Worm (Caenorhabditis elegans) whole organism, L4 larva: Measurements from ENCODE around the gene W05H9.4.
A peak's percentile ranks its signal among the peaks of the same experiment; 100 is the strongest.

ENCODE experiments used
- F10B5.3 ChIP-seq: sonication (generic microtip); optimal IDR thresholded peaks from 2 replicates; lab custom pipeline; 2016; ENCODE audit warnings: mild to moderate bottlenecking, missing genetic modification characterization, missing compliant biosample characterization
- F44E2.7 ChIP-seq: fragments of 200-800 bp; sonication (Bioruptor generic); IDR thresholded peaks from 2 replicates; pipeline ENCODE4 v2.1.2; 2022; ENCODE audit warnings: missing genetic modification characterization, missing compliant biosample characterization
- T26A8.4 ChIP-seq: fragments of 200-800 bp; sonication (Bioruptor generic); IDR thresholded peaks from 2 replicates; pipeline ENCODE4 v1.3.6; 2022; ENCODE audit warnings: missing genetic modification characterization, missing compliant biosample characterization
- Y5F2A.4 ChIP-seq: fragments of 200-800 bp; sonication (Bioruptor generic); optimal IDR thresholded peaks from 2 replicates; lab custom pipeline; 2018; ENCODE audit warnings: mild to moderate bottlenecking, missing genetic modification characterization, missing compliant biosample characterization
- ZK337.2 ChIP-seq: fragments of 200-800 bp; sonication (Bioruptor generic); IDR thresholded peaks from 2 replicates; pipeline ENCODE4 v1.3.6; 2022; ENCODE audit warnings: missing genetic modification reagents, missing genetic modification characterization, missing compliant biosample characterization
- aha-1 ChIP-seq: fragments of 150-350 bp; peaks from one replicate; lab custom pipeline; 2014; ENCODE audit warnings: missing biosample characterization, missing genetic modification characterization
- aly-2 ChIP-seq: sonication (generic microtip); optimal IDR thresholded peaks from 2 replicates; lab custom pipeline; 2018; ENCODE audit warnings: missing biosample characterization, missing genetic modification characterization
- ama-1 ChIP-seq: fragments of 150-350 bp; optimal IDR thresholded peaks from 2 replicates; lab custom pipeline; 2014; ENCODE audit warnings: inconsistent platforms, mixed read lengths
- attf-4 ChIP-seq: sonication (generic microtip); optimal IDR thresholded peaks from 3 replicates; lab custom pipeline; 2017; ENCODE audit warnings: missing biosample characterization, missing genetic modification characterization
- ceh-20 ChIP-seq: fragments of 200-800 bp; sonication (Bioruptor generic); IDR thresholded peaks from 2 replicates; pipeline ENCODE4 v1.3.6; 2022; ENCODE audit warnings: missing genetic modification reagents, missing genetic modification characterization, missing compliant biosample characterization
- ceh-32 ChIP-seq: sonication (generic microtip); optimal IDR thresholded peaks from 2 replicates; lab custom pipeline; 2016; ENCODE audit warnings: mild to moderate bottlenecking, missing genetic modification characterization, missing compliant biosample characterization; ENCODE audit not compliant: poor library complexity
- ceh-44 ChIP-seq: fragments of 200-800 bp; sonication (Bioruptor generic); IDR thresholded peaks from 2 replicates; pipeline ENCODE4 v1.3.6; 2022; ENCODE audit warnings: missing genetic modification reagents, missing genetic modification characterization, missing compliant biosample characterization
- ceh-62 ChIP-seq: sonication (generic microtip); optimal IDR thresholded peaks from 2 replicates; lab custom pipeline; 2017; ENCODE audit warnings: missing biosample characterization, missing genetic modification characterization
- ces-1 ChIP-seq: fragments of 150-350 bp; sonication (generic microtip); optimal IDR thresholded peaks from 4 replicates; lab custom pipeline; 2014; ENCODE audit warnings: missing biosample characterization, missing genetic modification reagents, missing genetic modification characterization
- cey-2 ChIP-seq: sonication (generic microtip); optimal IDR thresholded peaks from 3 replicates; lab custom pipeline; 2017; ENCODE audit warnings: missing genetic modification characterization, mild to moderate bottlenecking, missing compliant biosample characterization, antibody characterized with exemption, borderline replicate concordance; ENCODE audit not compliant: insufficient read depth
- daf-12 ChIP-seq: fragments of 150-350 bp; optimal IDR thresholded peaks from 2 replicates; lab custom pipeline; 2014; ENCODE audit warnings: missing biosample characterization, missing genetic modification reagents, missing genetic modification characterization
- daf-16 ChIP-seq, 3 experiments: sonication (generic microtip); optimal IDR thresholded peaks; 2 replicates each; lab custom pipeline; 2016 to 2017; ENCODE audit warnings: missing genetic modification characterization in 3 of 3, missing genetic modification reagents in 3 of 3, mild to moderate bottlenecking in 2 of 3, missing compliant biosample characterization in 2 of 3, missing biosample characterization in 1 of 3, moderate library complexity in 1 of 3
- dmd-6 ChIP-seq: fragments of 200-800 bp; sonication (Bioruptor generic); IDR thresholded peaks from 2 replicates; pipeline ENCODE4 v1.3.6; 2022; ENCODE audit warnings: missing genetic modification reagents, missing genetic modification characterization, missing compliant biosample characterization
- dpl-1 ChIP-seq: fragments of 150-350 bp; optimal IDR thresholded peaks from 2 replicates; lab custom pipeline; 2014; ENCODE audit warnings: missing biosample characterization, missing genetic modification reagents, missing genetic modification characterization
- hmg-1.1 ChIP-seq: fragments of 200-800 bp; sonication (Bioruptor generic); IDR thresholded peaks from 2 replicates; pipeline ENCODE4 v1.3.6; 2022; ENCODE audit warnings: missing genetic modification reagents, missing genetic modification characterization, missing compliant biosample characterization
- jun-1 ChIP-seq: fragments of 150-350 bp; optimal IDR thresholded peaks from 2 replicates; lab custom pipeline; 2014; ENCODE audit warnings: missing biosample characterization, missing genetic modification reagents, missing genetic modification characterization
- lin-29 ChIP-seq: fragments of 200-800 bp; sonication (Bioruptor generic); IDR thresholded peaks from 2 replicates; pipeline ENCODE4 v1.3.6; 2022; ENCODE audit warnings: missing genetic modification reagents, missing genetic modification characterization, missing compliant biosample characterization
- lin-39 ChIP-seq: fragments of 150-350 bp; optimal IDR thresholded peaks from 2 replicates; lab custom pipeline; 2014; ENCODE audit warnings: missing biosample characterization, missing genetic modification reagents, missing genetic modification characterization
- lir-3 ChIP-seq: sonication (generic microtip); optimal IDR thresholded peaks from 2 replicates; lab custom pipeline; 2016; ENCODE audit warnings: mild to moderate bottlenecking, missing genetic modification characterization, missing compliant biosample characterization
- madf-5 ChIP-seq, 2 experiments: fragments of 200-800 bp; sonication (Bioruptor generic); IDR thresholded peaks; 2 replicates each; pipeline ENCODE4 v1.3.6; 2022; ENCODE audit warnings: missing compliant biosample characterization in 2 of 2, missing genetic modification characterization in 2 of 2
- madf-9 ChIP-seq: fragments of 200-800 bp; sonication (Bioruptor generic); conservative IDR thresholded peaks from 2 replicates; pipeline ENCODE4 v1.3.6; 2022; ENCODE audit warnings: missing genetic modification reagents, missing genetic modification characterization, missing compliant biosample characterization
- mdl-1 ChIP-seq, 2 experiments: fragments of 150-350 bp in 1 of 2; sonication (generic microtip) in 1 of 2; optimal IDR thresholded peaks; 2 replicates each; lab custom pipeline; 2014 to 2017; ENCODE audit warnings: missing biosample characterization in 2 of 2, missing genetic modification characterization in 2 of 2
- mdt-29 ChIP-seq: fragments of 200-800 bp; sonication (Bioruptor generic); IDR thresholded peaks from 2 replicates; pipeline ENCODE4 v1.3.6; 2022; ENCODE audit warnings: missing genetic modification reagents, missing genetic modification characterization, missing compliant biosample characterization
- mep-1 ChIP-seq: fragments of 150-350 bp; sonication (generic microtip); optimal IDR thresholded peaks from 3 replicates; lab custom pipeline; 2014; ENCODE audit warnings: missing biosample characterization, missing genetic modification characterization
- mes-2 ChIP-seq: sonication (generic microtip); optimal IDR thresholded peaks from 2 replicates; lab custom pipeline; 2016; ENCODE audit warnings: missing genotype, mild to moderate bottlenecking, missing genetic modification characterization, missing compliant biosample characterization; ENCODE audit not compliant: poor library complexity, severe bottlenecking
- mxl-2 ChIP-seq: fragments of 200-800 bp; sonication (Bioruptor generic); conservative IDR thresholded peaks from 2 replicates; pipeline ENCODE4 v1.3.6; 2022; ENCODE audit warnings: missing genetic modification reagents, missing genetic modification characterization, missing compliant biosample characterization
- mxl-3 ChIP-seq: fragments of 200-800 bp; sonication (Bioruptor generic); optimal IDR thresholded peaks from 2 replicates; lab custom pipeline; 2018; ENCODE audit warnings: mild to moderate bottlenecking, missing genetic modification characterization, missing compliant biosample characterization
- nhr-111 ChIP-seq: fragments of 200-800 bp; sonication (Bioruptor generic); optimal IDR thresholded peaks from 2 replicates; lab custom pipeline; 2018; ENCODE audit warnings: mild to moderate bottlenecking, missing genetic modification characterization, missing compliant biosample characterization
- nhr-41 ChIP-seq: fragments of 200-800 bp; sonication (Bioruptor generic); IDR thresholded peaks from 2 replicates; pipeline ENCODE4 v1.3.6; 2022; ENCODE audit warnings: missing genetic modification reagents, missing genetic modification characterization, missing compliant biosample characterization
- nhr-76 ChIP-seq: fragments of 150-350 bp; optimal IDR thresholded peaks from 2 replicates; lab custom pipeline; 2014; ENCODE audit warnings: missing biosample characterization, missing genetic modification characterization
- nhr-77 ChIP-seq: fragments of 150-350 bp; optimal IDR thresholded peaks from 2 replicates; lab custom pipeline; 2014; ENCODE audit warnings: missing biosample characterization, missing genetic modification characterization
- php-3 ChIP-seq: fragments of 200-800 bp; sonication (Bioruptor generic); IDR thresholded peaks from 2 replicates; pipeline ENCODE4 v1.3.6; 2022; ENCODE audit warnings: missing genetic modification reagents, missing genetic modification characterization, missing compliant biosample characterization
- pqm-1 ChIP-seq: sonication (generic microtip); optimal IDR thresholded peaks from 2 replicates; lab custom pipeline; 2017; ENCODE audit warnings: missing biosample characterization, missing genetic modification characterization
- rbr-2 ChIP-seq: sonication (generic microtip); optimal IDR thresholded peaks from 2 replicates; lab custom pipeline; 2016; ENCODE audit warnings: missing genotype, missing genetic modification characterization, missing compliant biosample characterization
- saeg-2 ChIP-seq: fragments of 200-800 bp; sonication (Bioruptor generic); IDR thresholded peaks from 2 replicates; pipeline ENCODE4 v1.3.6; 2022; ENCODE audit warnings: missing genetic modification reagents, missing genetic modification characterization, missing compliant biosample characterization
- sdz-12 ChIP-seq: fragments of 200-800 bp; sonication (Bioruptor generic); optimal IDR thresholded peaks from 2 replicates; lab custom pipeline; 2018; ENCODE audit warnings: mild to moderate bottlenecking, missing genetic modification characterization, missing compliant biosample characterization
- set-16 ChIP-seq: fragments of 200-800 bp; sonication (Bioruptor generic); IDR thresholded peaks from 2 replicates; pipeline ENCODE4 v1.3.6; 2022; ENCODE audit warnings: missing genetic modification reagents, missing genetic modification characterization, missing compliant biosample characterization
- skn-1 ChIP-seq: fragments of 150-350 bp; optimal IDR thresholded peaks from 2 replicates; lab custom pipeline; 2014; ENCODE audit warnings: missing biosample characterization, missing genetic modification characterization
- snpc-4 ChIP-seq: fragments of 150-350 bp; optimal IDR thresholded peaks from 2 replicates; lab custom pipeline; 2014; ENCODE audit warnings: missing biosample characterization, missing genetic modification characterization
- spr-1 ChIP-seq: sonication (generic microtip); optimal IDR thresholded peaks from 2 replicates; lab custom pipeline; 2016; ENCODE audit warnings: mild to moderate bottlenecking, missing genetic modification characterization, missing compliant biosample characterization
- unc-62 ChIP-seq, 3 experiments: fragments of 150-350 bp in 1 of 3; sonication (generic microtip); optimal IDR thresholded peaks in 2 of 3; peaks in 1 of 3; 1 replicate in 1 of 3; 2 replicates in 2 of 3; lab custom pipeline; 2014 to 2017; ENCODE audit warnings: missing biosample characterization in 3 of 3, missing genetic modification characterization in 3 of 3, missing genetic modification reagents in 3 of 3, missing genotype in 1 of 3
- vab-7 ChIP-seq: fragments of 200-800 bp; sonication (Bioruptor generic); IDR thresholded peaks from 2 replicates; pipeline ENCODE4 v1.3.6; 2022; ENCODE audit warnings: missing genetic modification reagents, missing genetic modification characterization, missing compliant biosample characterization
- zip-11 ChIP-seq: fragments of 200-800 bp; sonication (Bioruptor generic); IDR thresholded peaks from 2 replicates; pipeline ENCODE4 v1.3.6; 2022; ENCODE audit warnings: missing genetic modification characterization, missing compliant biosample characterization
- ztf-11 ChIP-seq: fragments of 150-350 bp; optimal IDR thresholded peaks from 2 replicates; lab custom pipeline; 2014; ENCODE audit warnings: missing biosample characterization, missing genetic modification characterization
- ztf-7 ChIP-seq: fragments of 150-350 bp; optimal IDR thresholded peaks from 2 replicates; lab custom pipeline; 2014; ENCODE audit warnings: missing biosample characterization, missing genetic modification characterization

Gene W05H9.4

DNA sequence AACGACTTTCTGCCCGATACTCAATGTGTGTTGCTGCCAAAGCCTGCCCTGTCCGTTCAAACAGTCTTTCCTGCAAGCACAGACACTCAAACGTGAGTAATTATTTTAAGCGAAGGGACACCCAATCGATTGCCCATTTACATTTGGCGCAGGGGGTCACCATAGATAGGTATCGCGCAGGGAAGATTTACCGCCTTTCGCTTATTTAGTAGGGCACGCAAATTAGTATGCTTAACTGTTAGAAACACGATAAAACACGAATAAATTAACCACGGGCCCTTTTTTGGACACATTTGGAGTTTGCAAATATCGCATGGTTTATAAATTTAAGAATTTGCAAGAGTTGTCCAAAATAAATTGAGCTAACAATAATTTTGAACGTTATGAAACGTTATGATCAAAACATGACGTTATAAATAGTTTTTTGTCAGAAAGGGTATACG lies 33.0 kb downstream of the W05H9.4 start (continued):
- TF ChIP-seq hmg-1.1 (peak; percentile 100), ceh-62 (tag; lab: Kevin White, UChicago) (no peak), daf-16 (GFP tag; optimal IDR thresholded peaks at IDR 0.05; lab: Kevin White, UChicago) (peak; percentile 97 to 98), daf-16 (tag; optimal IDR thresholded peaks at IDR 0.05; lab: Kevin White, UChicago) (peak; percentile 96), attf-4 (tag; lab: Kevin White, UChicago) (peak; percentile 77), ama-1 (lab: Kevin White, UChicago) (no peak), rbr-2 (tag; lab: Kevin White, UChicago) (peak; percentile 99), ztf-11 (tag; lab: Kevin White, UChicago) (peak; percentile 96), cey-2 (tag; lab: Kevin White, UChicago) (peak; percentile 56), daf-12 (tag; lab: Kevin White, UChicago) (peak; percentile 28), Y5F2A.4 (GFP tag; lab: Kevin White, UChicago) (peak; percentile 96), spr-1 (tag; lab: Kevin White, UChicago) (peak; percentile 98), vab-7 (GFP tag; lab: Robert Waterston, UW) (peak; percentile 98), skn-1 (peak; percentile 72), aha-1 (peak; percentile 100), lin-29 (peak; percentile 97), F44E2.7 (GFP tag; lab: Robert Waterston, UW) (peak; percentile 92), mxl-3 (GFP tag; lab: Kevin White, UChicago) (peak; percentile 97), lir-3 (tag; lab: Kevin White, UChicago) (peak; percentile 95), ces-1 (GFP tag; lab: Kevin White, UChicago) (peak; percentile 97), nhr-41 (GFP tag; lab: Robert Waterston, UW) (peak; percentile 91), mdt-29 (GFP tag; lab: Robert Waterston, UW) (peak; percentile 96), sdz-12 (GFP tag; lab: Kevin White, UChicago) (peak; percentile 85), lin-39 (tag; lab: Kevin White, UChicago) (peak; percentile 84), nhr-111 (peak; percentile 44), pqm-1 (tag; lab: Kevin White, UChicago) (peak; percentile 46), ceh-20 (peak; percentile 99), ceh-44 (GFP tag; lab: Robert Waterston, UW) (peak; percentile 45; the same call in 1 of the 2 replicates), jun-1 (tag; lab: Kevin White, UChicago) (peak; percentile 100), ztf-7 (peak; percentile 94), nhr-76 (tag; lab: Kevin White, UChicago) (peak; percentile 84), set-16 (no peak), madf-9 (GFP tag; lab: Robert Waterston, UW) (peak; percentile 99), mes-2 (tag; lab: Kevin White, UChicago) (peak; percentile 98), nhr-77 (tag; lab: Kevin White, UChicago) (peak; percentile 100), F10B5.3 (tag; lab: Kevin White, UChicago) (peak; percentile 97), madf-5 (GFP tag; IDR thresholded peaks at IDR 0.05; lab: Robert Waterston, UW) (peak; percentile 65 to 98; a peak in 3 of 4 replicates), dmd-6 (peak; percentile 98), ceh-32 (tag; lab: Kevin White, UChicago) (peak; percentile 91), dpl-1 (GFP tag; lab: Kevin White, UChicago) (peak; percentile 74), mep-1 (tag; lab: Kevin White, UChicago) (peak; percentile 100), php-3 (GFP tag; lab: Robert Waterston, UW) (peak; percentile 98), snpc-4 (peak; percentile 62), aly-2 (tag; lab: Kevin White, UChicago) (no peak), unc-62 (GFP tag; optimal IDR thresholded peaks at IDR 0.05 in 1 of 2; lab: Kevin White, UChicago) (peak; percentile 93 to 100), unc-62 (tag; optimal IDR thresholded peaks at IDR 0.05; lab: Kevin White, UChicago) (peak; percentile 91), mdl-1 (tag; optimal IDR thresholded peaks at IDR 0.05; lab: Kevin White, UChicago) (peak; percentile 95), zip-11 (GFP tag; lab: Robert Waterston, UW) (0 out of 2 replicates have a peak, but pooled peaks have one; percentile 38), mxl-2 (GFP tag; lab: Robert Waterston, UW) (peak; percentile 91), T26A8.4 (GFP tag; lab: Robert Waterston, UW) (peak; percentile 100), saeg-2 (GFP tag; lab: Robert Waterston, UW) (peak; percentile 99), ZK337.2 (peak; percentile 88)
